Worm (Caenorhabditis elegans) whole organism, young adult: ENCODE data around the gene Y39E4B.6.

Source experiments
- F23B12.7 ChIP-seq: sonication (generic microtip); optimal IDR thresholded peaks from 2 replicates; lab custom pipeline; 2017; ENCODE audit warnings: missing genetic modification characterization, mild to moderate bottlenecking, missing compliant biosample characterization, antibody characterized with exemption, moderate library complexity; ENCODE audit not compliant: insufficient read depth
- F37B4.10 ChIP-seq: fragments of 200-800 bp; sonication (Bioruptor generic); IDR thresholded peaks from 2 replicates; pipeline ENCODE4 v1.3.6; 2022; ENCODE audit warnings: missing genetic modification characterization, missing compliant biosample characterization
- F55B11.4 ChIP-seq: sonication (generic microtip); optimal IDR thresholded peaks from 2 replicates; lab custom pipeline; 2016; ENCODE audit warnings: missing compliant biosample characterization, missing genetic modification characterization, borderline replicate concordance; ENCODE audit not compliant: insufficient read depth
- F57C9.4 ChIP-seq: sonication (generic microtip); optimal IDR thresholded peaks from 2 replicates; lab custom pipeline; 2017; ENCODE audit warnings: mild to moderate bottlenecking, missing genetic modification characterization, missing compliant biosample characterization
- K11D2.4 ChIP-seq: fragments of 200-800 bp; sonication (Bioruptor generic); IDR thresholded peaks from 2 replicates; pipeline ENCODE4 v1.3.6; 2022; ENCODE audit warnings: missing genetic modification reagents, missing genetic modification characterization, missing compliant biosample characterization
- Y53G8AR.9 ChIP-seq: fragments of 200-800 bp; sonication (Bioruptor generic); conservative IDR thresholded peaks from 2 replicates; pipeline ENCODE4 v1.3.6; 2022; ENCODE audit warnings: missing genetic modification reagents, missing genetic modification characterization, missing compliant biosample characterization
- Y56A3A.18 ChIP-seq: fragments of 200-800 bp; sonication (Bioruptor generic); IDR thresholded peaks from 2 replicates; pipeline ENCODE4 v1.3.6; 2022; ENCODE audit warnings: missing genetic modification reagents, missing genetic modification characterization, missing compliant biosample characterization
- ama-1 ChIP-seq, 3 experiments: fragments of 150-350 bp in 1 of 3; sonication (generic microtip) in 2 of 3; optimal IDR thresholded peaks; 2 replicates each; lab custom pipeline; 2014 to 2018; ENCODE audit warnings: missing biosample characterization in 2 of 3, missing genetic modification characterization in 2 of 3, missing genetic modification reagents in 2 of 3
- atf-7 ChIP-seq: sonication (generic microtip); optimal IDR thresholded peaks from 2 replicates; lab custom pipeline; 2017; ENCODE audit warnings: mild to moderate bottlenecking, missing genetic modification characterization, missing compliant biosample characterization
- attf-6 ChIP-seq: fragments of 200-800 bp; sonication (Bioruptor generic); IDR thresholded peaks from 2 replicates; pipeline ENCODE4 v1.3.6; 2022; ENCODE audit warnings: missing genetic modification reagents, missing genetic modification characterization, missing compliant biosample characterization
- bed-1 ChIP-seq: fragments of 200-800 bp; sonication (Bioruptor generic); IDR thresholded peaks from 2 replicates; pipeline ENCODE4 v1.3.6; 2022; ENCODE audit warnings: missing genetic modification reagents, missing genetic modification characterization, missing compliant biosample characterization
- cebp-1 ChIP-seq, 2 experiments: fragments of 200-800 bp in 1 of 2; sonication (Bioruptor generic) in 1 of 2; sonication (generic microtip) in 1 of 2; IDR thresholded peaks in 1 of 2; optimal IDR thresholded peaks in 1 of 2; 2 replicates each; pipeline versions ENCODE4 v1.3.6 to Lab custom; 2017 to 2022; ENCODE audit warnings: missing compliant biosample characterization in 2 of 2, missing genetic modification characterization in 2 of 2, mild to moderate bottlenecking in 1 of 2, missing genetic modification reagents in 1 of 2, moderate library complexity in 1 of 2
- ceh-91 ChIP-seq: fragments of 200-800 bp; sonication (Bioruptor generic); IDR thresholded peaks from 2 replicates; pipeline ENCODE4 v1.3.6; 2022; ENCODE audit warnings: missing genetic modification reagents, missing genetic modification characterization, missing compliant biosample characterization
- egl-18 ChIP-seq: fragments of 200-800 bp; sonication (Bioruptor generic); IDR thresholded peaks from 2 replicates; pipeline ENCODE4 v1.3.6; 2022; ENCODE audit warnings: missing genetic modification reagents, missing genetic modification characterization, missing compliant biosample characterization
- egrh-3 ChIP-seq: fragments of 200-800 bp; sonication (Bioruptor generic); IDR thresholded peaks from 2 replicates; pipeline ENCODE4 v1.3.6; 2022; ENCODE audit warnings: missing genetic modification reagents, missing genetic modification characterization, missing compliant biosample characterization
- ets-4 ChIP-seq: fragments of 200-800 bp; sonication (Bioruptor generic); optimal IDR thresholded peaks from 2 replicates; lab custom pipeline; 2018; ENCODE audit warnings: mild to moderate bottlenecking, missing genetic modification characterization, missing compliant biosample characterization
- fkh-3 ChIP-seq: sonication (generic microtip); optimal IDR thresholded peaks from 2 replicates; lab custom pipeline; 2016; ENCODE audit warnings: mild to moderate bottlenecking, missing genetic modification characterization, missing compliant biosample characterization
- him-1 ChIP-seq: sonication (generic microtip); optimal IDR thresholded peaks from 2 replicates; lab custom pipeline; 2016; ENCODE audit warnings: missing genotype, missing genetic modification reagents, missing genetic modification characterization, missing compliant biosample characterization
- hrde-1 ChIP-seq: sonication (generic microtip); optimal IDR thresholded peaks from 2 replicates; lab custom pipeline; 2016; ENCODE audit warnings: missing genetic modification characterization, mild to moderate bottlenecking, missing compliant biosample characterization, moderate library complexity, missing genotype, missing genetic modification reagents, borderline replicate concordance
- hsf-1 ChIP-seq: fragments of 200-800 bp; sonication (Bioruptor generic); IDR thresholded peaks from 2 replicates; pipeline ENCODE4 v1.3.6; 2022; ENCODE audit warnings: missing genetic modification reagents, missing genetic modification characterization, missing compliant biosample characterization
- let-526 ChIP-seq: fragments of 200-800 bp; sonication (Bioruptor generic); IDR thresholded peaks from 2 replicates; pipeline ENCODE4 v1.3.6; 2022; ENCODE audit warnings: missing genetic modification reagents, missing genetic modification characterization, missing compliant biosample characterization
- let-607 ChIP-seq, 2 experiments: fragments of 200-800 bp in 1 of 2; sonication (Bioruptor generic) in 1 of 2; sonication (generic microtip) in 1 of 2; optimal IDR thresholded peaks; 2 replicates each; lab custom pipeline; 2016 to 2018; ENCODE audit warnings: mild to moderate bottlenecking in 2 of 2, missing compliant biosample characterization in 2 of 2, missing genetic modification characterization in 2 of 2, moderate library complexity in 2 of 2, missing genotype in 1 of 2
- lin-26 ChIP-seq: fragments of 200-800 bp; sonication (Bioruptor generic); IDR thresholded peaks from 2 replicates; pipeline ENCODE4 v1.3.6; 2022; ENCODE audit warnings: missing genetic modification reagents, missing genetic modification characterization, missing compliant biosample characterization
- lin-54 ChIP-seq: fragments of 200-800 bp; sonication (Bioruptor generic); optimal IDR thresholded peaks from 2 replicates; lab custom pipeline; 2018; ENCODE audit warnings: mild to moderate bottlenecking, missing genetic modification characterization, missing compliant biosample characterization
- lir-1 ChIP-seq: fragments of 200-800 bp; sonication (Bioruptor generic); conservative IDR thresholded peaks from 2 replicates; pipeline ENCODE4 v1.3.6; 2022; ENCODE audit warnings: missing genetic modification reagents, missing genetic modification characterization, missing compliant biosample characterization
- lsl-1 ChIP-seq: fragments of 200-800 bp; sonication (Bioruptor generic); optimal IDR thresholded peaks from 2 replicates; lab custom pipeline; 2018; ENCODE audit warnings: mild to moderate bottlenecking, missing genetic modification characterization, moderate library complexity, missing compliant biosample characterization
- madf-6 ChIP-seq: fragments of 200-800 bp; sonication (Bioruptor generic); IDR thresholded peaks from 2 replicates; pipeline ENCODE4 v1.3.6; 2022; ENCODE audit warnings: missing genetic modification reagents, missing genetic modification characterization, missing compliant biosample characterization
- madf-8 ChIP-seq: fragments of 200-800 bp; sonication (Bioruptor generic); conservative IDR thresholded peaks from 2 replicates; pipeline ENCODE4 v1.3.6; 2022; ENCODE audit warnings: missing genetic modification reagents, missing genetic modification characterization, missing compliant biosample characterization
- nfyb-1 ChIP-seq: fragments of 200-800 bp; sonication (Bioruptor generic); IDR thresholded peaks from 2 replicates; pipeline ENCODE4 v1.3.6; 2022; ENCODE audit warnings: missing genetic modification reagents, missing genetic modification characterization, missing compliant biosample characterization
- nhr-120 ChIP-seq: fragments of 200-800 bp; sonication (Bioruptor generic); IDR thresholded peaks from 2 replicates; pipeline ENCODE4 v1.3.6; 2022; ENCODE audit warnings: missing genetic modification characterization, missing compliant biosample characterization
- nhr-90 ChIP-seq: sonication (generic microtip); optimal IDR thresholded peaks from 2 replicates; lab custom pipeline; 2016; ENCODE audit warnings: missing genotype, mild to moderate bottlenecking, missing genetic modification characterization, missing compliant biosample characterization
- pbrm-1 ChIP-seq: fragments of 200-800 bp; sonication (Bioruptor generic); IDR thresholded peaks from 2 replicates; pipeline ENCODE4 v1.3.6; 2022; ENCODE audit warnings: missing genetic modification reagents, missing genetic modification characterization, missing compliant biosample characterization
- repo-1 ChIP-seq: sonication (generic microtip); optimal IDR thresholded peaks from 2 replicates; lab custom pipeline; 2017; ENCODE audit warnings: mild to moderate bottlenecking, missing genetic modification characterization, missing compliant biosample characterization
- sdz-38 ChIP-seq: sonication (generic microtip); optimal IDR thresholded peaks from 2 replicates; lab custom pipeline; 2016; ENCODE audit warnings: missing genotype, missing genetic modification characterization, missing compliant biosample characterization
- sea-2 ChIP-seq: fragments of 200-800 bp; sonication (Bioruptor generic); IDR thresholded peaks from 2 replicates; pipeline ENCODE4 v1.3.6; 2022; ENCODE audit warnings: missing genetic modification characterization, missing compliant biosample characterization
- snpc-3.4 ChIP-seq: sonication (generic microtip); optimal IDR thresholded peaks from 2 replicates; lab custom pipeline; 2017; ENCODE audit warnings: missing genetic modification characterization, mild to moderate bottlenecking, missing compliant biosample characterization, antibody characterized with exemption, moderate library complexity, missing genotype, missing genetic modification reagents
- xnd-1 ChIP-seq: sonication (generic microtip); optimal IDR thresholded peaks from 2 replicates; lab custom pipeline; 2016; ENCODE audit warnings: missing genotype, missing genetic modification reagents, missing genetic modification characterization, missing compliant biosample characterization
- zfh-2 ChIP-seq: fragments of 200-800 bp; sonication (Bioruptor generic); conservative IDR thresholded peaks from 2 replicates; pipeline ENCODE4 v1.3.6; 2022; ENCODE audit warnings: missing genetic modification reagents, missing genetic modification characterization, missing compliant biosample characterization
- ztf-22 ChIP-seq: fragments of 200-800 bp; sonication (Bioruptor generic); optimal IDR thresholded peaks from 2 replicates; lab custom pipeline; 2018; ENCODE audit warnings: mild to moderate bottlenecking, missing genetic modification characterization, moderate library complexity, missing compliant biosample characterization
- ztf-25 ChIP-seq: fragments of 200-800 bp; sonication (Bioruptor generic); IDR thresholded peaks from 2 replicates; pipeline ENCODE4 v1.3.6; 2022; ENCODE audit warnings: missing genetic modification reagents, missing genetic modification characterization, missing compliant biosample characterization
- ztf-28 ChIP-seq: fragments of 200-800 bp; sonication (Bioruptor generic); IDR thresholded peaks from 2 replicates; pipeline ENCODE4 v1.3.6; 2022; ENCODE audit warnings: missing genetic modification reagents, missing genetic modification characterization, missing compliant biosample characterization

The Y39E4B.6 gene

DNA sequence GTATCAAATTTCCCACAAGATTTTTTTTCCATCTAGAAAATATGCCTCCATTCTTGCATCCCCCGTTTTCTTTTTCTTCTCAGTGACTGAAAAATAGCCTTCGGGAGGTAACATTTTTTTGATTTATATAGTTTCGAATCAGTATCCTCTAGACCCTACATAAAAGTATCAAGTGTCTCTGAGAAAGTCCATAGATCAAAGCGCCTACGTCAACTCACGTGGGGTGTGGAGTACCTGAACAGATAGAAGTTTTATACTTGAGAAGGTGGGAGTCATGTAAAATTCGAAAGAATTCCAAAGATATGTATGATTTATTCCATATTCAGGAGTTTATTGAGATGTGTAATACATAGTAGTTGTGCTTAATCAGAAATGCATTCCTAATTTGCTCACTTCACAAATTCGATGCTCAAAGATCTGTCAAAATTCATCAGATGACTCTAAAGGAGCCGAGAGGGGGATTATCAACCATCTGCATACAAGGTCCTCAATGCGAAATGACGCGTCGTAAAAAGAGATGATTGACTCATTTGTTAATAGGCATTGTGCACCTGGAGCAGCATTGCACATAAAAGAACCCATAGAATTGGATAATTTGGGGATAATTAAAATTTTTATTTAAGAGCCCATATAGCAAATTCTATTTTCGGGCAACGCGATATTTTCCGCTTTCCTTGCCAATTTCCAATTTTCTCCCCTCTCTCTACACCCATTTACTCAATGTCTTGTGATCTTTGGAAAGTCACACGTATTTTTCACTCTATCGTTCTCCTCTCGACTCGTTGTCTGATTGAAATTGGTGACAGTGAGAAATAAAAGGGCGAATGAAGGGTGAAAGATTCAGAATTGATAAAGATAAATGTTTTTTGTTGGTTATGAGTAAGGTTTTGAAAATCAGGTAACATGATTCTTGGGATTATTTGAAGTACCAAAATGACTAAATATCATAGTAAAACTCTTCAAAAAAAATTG lies 6.1 kb upstream of the Y39E4B.6 start:
- TF ChIP-seq cebp-1 (GFP tag; IDR thresholded peaks at IDR 0.05; lab: Robert Waterston, UW) = no peak
- TF ChIP-seq cebp-1 (tag; optimal IDR thresholded peaks at IDR 0.05; lab: Kevin White, UChicago) = peak; percentile 11
- TF ChIP-seq ztf-22 (GFP tag; lab: Kevin White, UChicago) = no peak

ce11 chrIII:13065694-13066093 lies 4.9 kb upstream of the Y39E4B.6 start:
- TF ChIP-seq K11D2.4 (GFP tag; lab: Robert Waterston, UW) (no peak), atf-7 (tag; lab: Kevin White, UChicago) (peak; percentile 63), F57C9.4 (no peak)

DNA sequence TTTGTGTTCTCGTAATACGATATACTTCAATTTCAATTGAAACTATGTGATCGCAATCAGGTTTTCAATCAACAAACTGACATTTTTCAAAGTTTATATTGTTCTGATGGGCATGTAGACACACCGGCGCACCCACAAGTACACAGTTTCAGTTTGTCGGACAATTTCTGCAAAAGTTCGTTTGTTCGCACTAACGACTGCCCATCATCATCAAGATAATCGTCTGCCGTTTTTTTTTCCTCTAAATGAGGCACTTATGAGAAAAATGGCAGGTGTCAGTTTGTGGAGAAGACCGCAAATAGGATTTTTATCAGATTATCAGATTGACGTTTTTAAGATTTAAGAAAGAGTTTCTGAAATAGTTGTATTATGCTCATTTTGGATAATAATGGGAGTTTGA lies 3.7 kb upstream of the Y39E4B.6 start:
- TF ChIP-seq ets-4 (GFP tag; lab: Kevin White, UChicago) (no peak), F23B12.7 (no peak), bed-1 (GFP tag; lab: Robert Waterston, UW) (no peak), attf-6 (GFP tag; lab: Robert Waterston, UW) (no peak), nfyb-1 (GFP tag; lab: Robert Waterston, UW) (no peak), cebp-1 (GFP tag; IDR thresholded peaks at IDR 0.05; lab: Robert Waterston, UW) (no peak), cebp-1 (tag; optimal IDR thresholded peaks at IDR 0.05; lab: Kevin White, UChicago) (no peak), sdz-38 (no peak), zfh-2 (GFP tag; lab: Robert Waterston, UW) (no peak), him-1 (no peak), hsf-1 (no peak), pbrm-1 (GFP tag; lab: Robert Waterston, UW) (no peak), egrh-3 (no peak), hrde-1 (tag; lab: Kevin White, UChicago) (no peak), Y53G8AR.9 (GFP tag; lab: Robert Waterston, UW) (no peak), xnd-1 (tag; lab: Kevin White, UChicago) (no peak), ztf-22 (GFP tag; lab: Kevin White, UChicago) (no peak), ama-1 (optimal IDR thresholded peaks at IDR 0.05; lab: Kevin White, UChicago) (no peak), ama-1 (GFP tag; optimal IDR thresholded peaks at IDR 0.05; lab: Kevin White, UChicago) (no peak), madf-8 (no peak), lsl-1 (GFP tag; lab: Kevin White, UChicago) (no peak), ceh-91 (GFP tag; lab: Robert Waterston, UW) (no peak), let-607 (tag; optimal IDR thresholded peaks at IDR 0.05; lab: Kevin White, UChicago) (peak; percentile 35 to 56), sea-2 (GFP tag; lab: Robert Waterston, UW) (no peak), snpc-3.4 (tag; lab: Kevin White, UChicago) (no peak), ztf-25 (GFP tag; lab: Robert Waterston, UW) (no peak), fkh-3 (tag; lab: Kevin White, UChicago) (no peak), let-526 (GFP tag; lab: Robert Waterston, UW) (no peak), F37B4.10 (GFP tag; lab: Robert Waterston, UW) (no peak), F55B11.4 (tag; lab: Kevin White, UChicago) (no peak), ztf-28 (GFP tag; lab: Robert Waterston, UW) (no peak), madf-6 (no peak), nhr-120 (GFP tag; lab: Robert Waterston, UW) (no peak), nhr-90 (tag; lab: Kevin White, UChicago) (no peak), Y56A3A.18 (GFP tag; lab: Robert Waterston, UW) (no peak), lin-54 (GFP tag; lab: Kevin White, UChicago) (peak; percentile 31), lin-26 (no peak), lir-1 (GFP tag; lab: Robert Waterston, UW) (no peak), egl-18 (GFP tag; lab: Robert Waterston, UW) (no peak), repo-1 (tag; lab: Kevin White, UChicago) (no peak)
